Worm (Caenorhabditis elegans): Measurements from ENCODE around the gene str-232.

ce11 chrV:16049177-16049576 lies 33.6 kb upstream of the str-232 start, which contains the start of gene best-12:
- TF ChIP-seq ztf-11 (tag; optimal IDR thresholded peaks at IDR 0.05) (no peak), fkh-10 (GFP tag; optimal IDR thresholded peaks at IDR 0.05) (no peak), ama-1 (optimal IDR thresholded peaks at IDR 0.05) (no peak), nhr-43 (tag; optimal IDR thresholded peaks at IDR 0.05; ENCODE audit: poor library complexity, severe bottlenecking) (no peak), nhr-12 (tag; optimal IDR thresholded peaks at IDR 0.05) (no peak), ztf-4 (tag; optimal IDR thresholded peaks at IDR 0.05) (no peak), egl-27 (tag; optimal IDR thresholded peaks at IDR 0.05) (no peak)

Data from whole organism, L3 larva.